Worm (Caenorhabditis elegans) whole organism, young adult: ENCODE results near the gene lin-3.
A peak's percentile ranks its signal among the peaks of the same experiment; 100 is the strongest.

Experiments used
- C06A6.2 ChIP-seq: fragments of 200-800 bp; sonication (Bioruptor generic); conservative IDR thresholded peaks from 2 replicates; pipeline ENCODE4 v1.3.6; 2022; ENCODE audit warnings: missing genetic modification characterization, missing compliant biosample characterization
- C17E4.6 ChIP-seq: fragments of 200-800 bp; sonication (Bioruptor generic); IDR thresholded peaks from 2 replicates; pipeline ENCODE4 v1.3.6; 2022; ENCODE audit warnings: missing genetic modification reagents, missing genetic modification characterization, missing compliant biosample characterization
- D2030.7 ChIP-seq: fragments of 200-800 bp; sonication (Bioruptor generic); IDR thresholded peaks from 2 replicates; pipeline ENCODE4 v1.3.6; 2022; ENCODE audit warnings: missing genetic modification reagents, missing genetic modification characterization, missing compliant biosample characterization
- F33H1.4 ChIP-seq: fragments of 200-800 bp; sonication (Bioruptor generic); IDR thresholded peaks from 2 replicates; pipeline ENCODE4 v1.3.6; 2022; ENCODE audit warnings: missing genetic modification reagents, missing genetic modification characterization, missing compliant biosample characterization
- F39B2.1 ChIP-seq: fragments of 200-800 bp; sonication (Bioruptor generic); IDR thresholded peaks from 2 replicates; pipeline ENCODE4 v1.3.6; 2022; ENCODE audit warnings: missing genetic modification reagents, missing genetic modification characterization, missing compliant biosample characterization
- F49E8.2 ChIP-seq: sonication (generic microtip); optimal IDR thresholded peaks from 3 replicates; lab custom pipeline; 2017; ENCODE audit warnings: missing genetic modification characterization, mild to moderate bottlenecking, missing compliant biosample characterization, antibody characterized with exemption, moderate library complexity; ENCODE audit not compliant: insufficient read depth
- T07F8.4 ChIP-seq: sonication (generic microtip); optimal IDR thresholded peaks from 2 replicates; lab custom pipeline; 2016; ENCODE audit warnings: mild to moderate bottlenecking, missing genetic modification characterization, moderate library complexity, missing compliant biosample characterization
- T26A5.8 ChIP-seq: sonication (generic microtip); optimal IDR thresholded peaks from 2 replicates; lab custom pipeline; 2016; ENCODE audit warnings: missing genetic modification characterization, missing compliant biosample characterization
- Y53F4B.3 ChIP-seq: fragments of 200-800 bp; sonication (Bioruptor generic); IDR thresholded peaks from 2 replicates; pipeline ENCODE4 v1.3.6; 2022; ENCODE audit warnings: missing genetic modification reagents, missing genetic modification characterization, missing compliant biosample characterization
- Y53G8AR.9 ChIP-seq: fragments of 200-800 bp; sonication (Bioruptor generic); conservative IDR thresholded peaks from 2 replicates; pipeline ENCODE4 v1.3.6; 2022; ENCODE audit warnings: missing genetic modification reagents, missing genetic modification characterization, missing compliant biosample characterization
- Y79H2A.3 ChIP-seq: fragments of 200-800 bp; sonication (Bioruptor generic); conservative IDR thresholded peaks from 2 replicates; pipeline ENCODE4 v1.3.6; 2022; ENCODE audit warnings: missing genetic modification reagents, missing genetic modification characterization, missing compliant biosample characterization
- ZK185.1 ChIP-seq: sonication (generic microtip); optimal IDR thresholded peaks from 2 replicates; lab custom pipeline; 2016; ENCODE audit warnings: mild to moderate bottlenecking, missing genetic modification characterization, missing compliant biosample characterization; ENCODE audit not compliant: poor library complexity, severe bottlenecking
- ama-1 ChIP-seq, 3 experiments: fragments of 150-350 bp in 1 of 3; sonication (generic microtip) in 2 of 3; optimal IDR thresholded peaks; 2 replicates each; lab custom pipeline; 2014 to 2018; ENCODE audit warnings: missing biosample characterization in 2 of 3, missing genetic modification characterization in 2 of 3, missing genetic modification reagents in 2 of 3
- aptf-3 ChIP-seq: fragments of 200-800 bp; sonication (Bioruptor generic); IDR thresholded peaks from 2 replicates; pipeline ENCODE4 v1.3.6; 2022; ENCODE audit warnings: missing genetic modification characterization, missing compliant biosample characterization
- athp-1 ChIP-seq: sonication (generic microtip); optimal IDR thresholded peaks from 2 replicates; lab custom pipeline; 2017; ENCODE audit warnings: mild to moderate bottlenecking, missing genetic modification characterization, missing compliant biosample characterization
- attf-6 ChIP-seq: fragments of 200-800 bp; sonication (Bioruptor generic); IDR thresholded peaks from 2 replicates; pipeline ENCODE4 v1.3.6; 2022; ENCODE audit warnings: missing genetic modification reagents, missing genetic modification characterization, missing compliant biosample characterization
- cebp-2 ChIP-seq: fragments of 200-800 bp; sonication (Bioruptor generic); IDR thresholded peaks from 2 replicates; pipeline ENCODE4 v1.3.6; 2022; ENCODE audit warnings: missing genetic modification characterization, missing compliant biosample characterization
- ceh-27 ChIP-seq: fragments of 200-800 bp; sonication (Bioruptor generic); optimal IDR thresholded peaks from 2 replicates; lab custom pipeline; 2018; ENCODE audit warnings: mild to moderate bottlenecking, missing genetic modification characterization, moderate library complexity, missing compliant biosample characterization
- dox-1 ChIP-seq: fragments of 200-800 bp; sonication (Bioruptor generic); IDR thresholded peaks from 2 replicates; pipeline ENCODE4 v1.3.6; 2022; ENCODE audit warnings: missing genetic modification reagents, missing genetic modification characterization, missing compliant biosample characterization
- efl-1 ChIP-seq: fragments of 150-350 bp; optimal IDR thresholded peaks from 2 replicates; lab custom pipeline; 2014; ENCODE audit warnings: missing biosample characterization, missing genetic modification reagents, missing genetic modification characterization
- ekl-4 ChIP-seq: fragments of 200-800 bp; sonication (Bioruptor generic); IDR thresholded peaks from 2 replicates; pipeline ENCODE4 v1.3.6; 2022; ENCODE audit warnings: missing genetic modification reagents, missing genetic modification characterization, missing compliant biosample characterization
- hmg-1.2 ChIP-seq: fragments of 200-800 bp; sonication (Bioruptor generic); IDR thresholded peaks from 2 replicates; pipeline ENCODE4 v1.3.6; 2022; ENCODE audit warnings: missing genetic modification reagents, missing genetic modification characterization, missing compliant biosample characterization
- lin-54 ChIP-seq: fragments of 200-800 bp; sonication (Bioruptor generic); optimal IDR thresholded peaks from 2 replicates; lab custom pipeline; 2018; ENCODE audit warnings: mild to moderate bottlenecking, missing genetic modification characterization, missing compliant biosample characterization
- lsl-1 ChIP-seq: fragments of 200-800 bp; sonication (Bioruptor generic); optimal IDR thresholded peaks from 2 replicates; lab custom pipeline; 2018; ENCODE audit warnings: mild to moderate bottlenecking, missing genetic modification characterization, moderate library complexity, missing compliant biosample characterization
- madf-10 ChIP-seq: sonication (generic microtip); optimal IDR thresholded peaks from 2 replicates; lab custom pipeline; 2016; ENCODE audit warnings: mild to moderate bottlenecking, missing genetic modification characterization, missing compliant biosample characterization
- madf-3 ChIP-seq: fragments of 200-800 bp; sonication (Bioruptor generic); IDR thresholded peaks from 2 replicates; pipeline ENCODE4 v1.3.6; 2022; ENCODE audit warnings: missing genetic modification reagents, missing genetic modification characterization, missing compliant biosample characterization
- madf-8 ChIP-seq: fragments of 200-800 bp; sonication (Bioruptor generic); conservative IDR thresholded peaks from 2 replicates; pipeline ENCODE4 v1.3.6; 2022; ENCODE audit warnings: missing genetic modification reagents, missing genetic modification characterization, missing compliant biosample characterization
- mcd-1 ChIP-seq: fragments of 200-800 bp; sonication (Bioruptor generic); IDR thresholded peaks from 2 replicates; pipeline ENCODE4 v1.3.6; 2022; ENCODE audit warnings: missing genetic modification reagents, missing genetic modification characterization, missing compliant biosample characterization
- nfya-1 ChIP-seq: sonication (generic microtip); optimal IDR thresholded peaks from 2 replicates; lab custom pipeline; 2017; ENCODE audit warnings: antibody characterized with exemption, missing compliant biosample characterization, missing genetic modification characterization, borderline replicate concordance; ENCODE audit not compliant: insufficient read depth
- nfya-2 ChIP-seq: fragments of 200-800 bp; sonication (Bioruptor generic); IDR thresholded peaks from 2 replicates; pipeline ENCODE4 v1.3.6; 2022; ENCODE audit warnings: missing genetic modification reagents, missing genetic modification characterization, missing compliant biosample characterization
- rcor-1 ChIP-seq: fragments of 200-800 bp; sonication (Bioruptor generic); IDR thresholded peaks from 2 replicates; pipeline ENCODE4 v1.3.6; 2022; ENCODE audit warnings: missing genetic modification reagents, missing genetic modification characterization, missing compliant biosample characterization
- rec-8 ChIP-seq, 2 experiments: sonication (generic microtip); optimal IDR thresholded peaks; 2 replicates each; lab custom pipeline; 2016; ENCODE audit warnings: mild to moderate bottlenecking in 2 of 2, missing genetic modification characterization in 2 of 2, missing genetic modification reagents in 2 of 2, missing genotype in 2 of 2, missing biosample characterization in 1 of 2, missing compliant biosample characterization in 1 of 2, moderate library complexity in 1 of 2
- rpc-1 ChIP-seq, 2 experiments: fragments of 150-350 bp in 1 of 2; sonication (generic microtip) in 1 of 2; optimal IDR thresholded peaks; 2 replicates each; lab custom pipeline; 2014 to 2018; ENCODE audit warnings: missing biosample characterization in 1 of 2, missing genetic modification characterization in 1 of 2, missing genetic modification reagents in 1 of 2, missing genotype in 1 of 2
- snpc-3.4 ChIP-seq: sonication (generic microtip); optimal IDR thresholded peaks from 2 replicates; lab custom pipeline; 2017; ENCODE audit warnings: missing genetic modification characterization, mild to moderate bottlenecking, missing compliant biosample characterization, antibody characterized with exemption, moderate library complexity, missing genotype, missing genetic modification reagents
- snpc-4 ChIP-seq, 5 experiments: fragments of 150-350 bp in 1 of 5; sonication (generic microtip) in 4 of 5; optimal IDR thresholded peaks; 2 replicates each; lab custom pipeline; 2014 to 2018; ENCODE audit warnings: missing genetic modification characterization in 5 of 5, missing biosample characterization in 3 of 5, antibody characterized with exemption in 2 of 5, mild to moderate bottlenecking in 2 of 5, missing compliant biosample characterization in 2 of 5, missing genotype in 2 of 5, moderate library complexity in 2 of 5, missing genetic modification reagents in 1 of 5
- tbp1 ChIP-seq: fragments of 200-800 bp; sonication (Bioruptor generic); optimal IDR thresholded peaks from 2 replicates; lab custom pipeline; 2018; ENCODE audit warnings: mild to moderate bottlenecking, missing genetic modification characterization, missing compliant biosample characterization
- tbx-9 ChIP-seq: sonication (generic microtip); optimal IDR thresholded peaks from 2 replicates; lab custom pipeline; 2016; ENCODE audit warnings: borderline replicate concordance, missing genetic modification characterization, inconsistent platforms, missing compliant biosample characterization
- tlf-1 ChIP-seq: fragments of 200-800 bp; sonication (Bioruptor generic); optimal IDR thresholded peaks from 2 replicates; lab custom pipeline; 2018; ENCODE audit warnings: mild to moderate bottlenecking, missing genetic modification characterization, missing compliant biosample characterization
- unc-130 ChIP-seq: sonication (generic microtip); optimal IDR thresholded peaks from 2 replicates; lab custom pipeline; 2016; ENCODE audit warnings: missing genetic modification reagents, missing genetic modification characterization, missing compliant biosample characterization
- xnd-1 ChIP-seq: sonication (generic microtip); optimal IDR thresholded peaks from 2 replicates; lab custom pipeline; 2016; ENCODE audit warnings: missing genotype, missing genetic modification reagents, missing genetic modification characterization, missing compliant biosample characterization
- ztf-18 ChIP-seq: sonication (generic microtip); optimal IDR thresholded peaks from 2 replicates; lab custom pipeline; 2016; ENCODE audit warnings: missing genotype, mild to moderate bottlenecking, missing genetic modification characterization, missing compliant biosample characterization

The lin-3 gene

ce11 chrIV:11103501-11103900 lies 49.4 kb downstream of the lin-3 start:
- no peak for TF ChIP-seq Y79H2A.3 (GFP tag; lab: Robert Waterston, UW)
- no peak for TF ChIP-seq ekl-4

ce11 chrIV:11105724-11106123 lies 51.6 kb downstream of the lin-3 start, which contains the start of gene srlf-24:
TSS of gene srlf-24 (minus strand) at chrIV:11105824.
- TF ChIP-seq aptf-3 = no peak
- no peak for TF ChIP-seq C17E4.6 (GFP tag; lab: Robert Waterston, UW)
- no peak for TF ChIP-seq dox-1
- TF ChIP-seq ekl-4 = no peak
- TF ChIP-seq C06A6.2 (GFP tag; lab: Robert Waterston, UW) = no peak
- TF ChIP-seq ztf-18 (tag; lab: Kevin White, UChicago) = no peak
- no peak for TF ChIP-seq tbx-9 (tag; lab: Kevin White, UChicago)
- TF ChIP-seq cebp-2 (GFP tag; lab: Robert Waterston, UW) = no peak
- TF ChIP-seq madf-8 (GFP tag; lab: Robert Waterston, UW) = no peak

- TF ChIP-seq Y53F4B.3 = no peak
- TF ChIP-seq C17E4.6 (GFP tag; lab: Robert Waterston, UW) = peak; percentile 73; the same call in 1 of the 2 replicates
- TF ChIP-seq aptf-3 = peak; percentile 17; the same call in 1 of the 2 replicates
- peak; percentile 45 for TF ChIP-seq F33H1.4
- TF ChIP-seq nfya-1 = no peak
- TF ChIP-seq snpc-4 (GFP tag; optimal IDR thresholded peaks at IDR 0.05; lab: Kevin White, UChicago) = no peak
- peak in 2 of 4 experiments; percentile 10 to 41 for TF ChIP-seq snpc-4 (tag; optimal IDR thresholded peaks at IDR 0.05; lab: Kevin White, UChicago)
- TF ChIP-seq tbp1 (GFP tag; lab: Kevin White, UChicago) = peak; percentile 50
- TF ChIP-seq madf-10 (tag; lab: Kevin White, UChicago) = no peak
- TF ChIP-seq athp-1 = peak; percentile 28
- peak; percentile 66; the same call in 1 of the 2 replicates for TF ChIP-seq rcor-1 (GFP tag; lab: Robert Waterston, UW)
- peak; percentile 76 for TF ChIP-seq attf-6 (GFP tag; lab: Robert Waterston, UW)
- TF ChIP-seq xnd-1 (tag; lab: Kevin White, UChicago) = peak; percentile 40
- TF ChIP-seq D2030.7 = peak; percentile 38; the same call in 1 of the 2 replicates
- TF ChIP-seq rpc-1 (optimal IDR thresholded peaks at IDR 0.05; lab: Kevin White, UChicago) = no peak
- no peak for TF ChIP-seq rpc-1 (tag; optimal IDR thresholded peaks at IDR 0.05; lab: Kevin White, UChicago)
- TF ChIP-seq Y53G8AR.9 (GFP tag; lab: Robert Waterston, UW) = peak; percentile 24; the same call in 1 of the 2 replicates
- TF ChIP-seq snpc-3.4 (tag; lab: Kevin White, UChicago) = peak; percentile 43
- TF ChIP-seq ceh-27 (GFP tag; lab: Kevin White, UChicago) = peak; percentile 2
- peak; percentile 69 for TF ChIP-seq F49E8.2
- TF ChIP-seq dox-1 = no peak
- TF ChIP-seq rec-8 (tag; optimal IDR thresholded peaks at IDR 0.05; lab: Kevin White, UChicago) = no peak
- peak; percentile 81 for TF ChIP-seq madf-3 (GFP tag; lab: Robert Waterston, UW)
- peak; percentile 34 for TF ChIP-seq unc-130
- peak; percentile 48 for TF ChIP-seq T26A5.8 (tag; lab: Kevin White, UChicago)
- TF ChIP-seq madf-8 (GFP tag; lab: Robert Waterston, UW) = peak; percentile 35; the same call in 1 of the 2 replicates
- 0 out of 2 replicates have a peak, but pooled peaks have one; percentile 41 for TF ChIP-seq cebp-2 (GFP tag; lab: Robert Waterston, UW)
- TF ChIP-seq lin-54 (GFP tag; lab: Kevin White, UChicago) = peak; percentile 56
- TF ChIP-seq ama-1 (optimal IDR thresholded peaks at IDR 0.05; lab: Kevin White, UChicago) = no peak
- peak in 1 of 2 experiments; percentile 30 for TF ChIP-seq ama-1 (GFP tag; optimal IDR thresholded peaks at IDR 0.05; lab: Kevin White, UChicago)
- peak; percentile 37; the same call in 1 of the 2 replicates for TF ChIP-seq hmg-1.2 (GFP tag; lab: Robert Waterston, UW)
- peak; percentile 83 for TF ChIP-seq F39B2.1 (GFP tag; lab: Robert Waterston, UW)
- TF ChIP-seq efl-1 (GFP tag; lab: Kevin White, UChicago) = peak; percentile 18
- no peak for TF ChIP-seq tbx-9 (tag; lab: Kevin White, UChicago)
- peak; percentile 48; the same call in 1 of the 2 replicates for TF ChIP-seq mcd-1 (GFP tag; lab: Robert Waterston, UW)
- TF ChIP-seq nfya-2 (GFP tag; lab: Robert Waterston, UW) = peak; percentile 71; the same call in 1 of the 2 replicates
- peak; percentile 44 for TF ChIP-seq lsl-1 (GFP tag; lab: Kevin White, UChicago)
- TF ChIP-seq ZK185.1 (tag; lab: Kevin White, UChicago) = peak; percentile 30
- TF ChIP-seq T07F8.4 = no peak
- peak; percentile 29 for TF ChIP-seq tlf-1
Measured at ce11 chrIV:11109771-11110170, 55.7 kb downstream of the lin-3 start, which contains the start of gene pigk-1. TSS of gene pigk-1 (minus strand) at chrIV:11110018.
